Worm (Caenorhabditis elegans): ENCODE measurements around the gene Y49E10.18.

DNA sequence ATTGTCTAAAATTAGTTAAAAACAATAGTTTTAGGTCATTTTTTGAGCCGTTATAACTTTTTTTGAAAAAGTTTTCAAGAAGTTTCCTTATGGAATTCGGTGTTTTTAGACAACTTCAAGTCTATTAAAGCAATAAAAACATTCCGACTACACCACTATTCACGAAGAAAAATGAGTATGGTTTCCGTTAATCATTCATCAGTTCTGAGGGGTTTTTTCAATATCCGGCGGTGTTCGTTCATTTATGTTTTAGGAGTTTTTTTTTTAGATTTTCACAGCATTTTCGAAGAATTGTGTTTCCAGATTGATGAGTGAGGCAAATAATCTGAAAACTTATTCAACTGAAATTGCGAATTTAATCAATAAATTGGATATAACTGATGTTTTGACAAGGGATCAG is 11.8 kb downstream of the Y49E10.18 start, which contains the start of gene Y49E10.27:
- TF ChIP-seq nhr-237 (tag; optimal IDR thresholded peaks at IDR 0.05) (no peak), unc-55 (GFP tag; optimal IDR thresholded peaks at IDR 0.05) (no peak), ZK546.5 (tag; optimal IDR thresholded peaks at IDR 0.05) (no peak), unc-62 (GFP tag; optimal IDR thresholded peaks at IDR 0.05) (no peak), nhr-12 (tag; optimal IDR thresholded peaks at IDR 0.05) (no peak), ztf-11 (tag; optimal IDR thresholded peaks at IDR 0.05) (no peak), ceh-16 (tag; optimal IDR thresholded peaks at IDR 0.05) (no peak), unc-39 (tag; optimal IDR thresholded peaks at IDR 0.05) (no peak), lin-39 (tag; optimal IDR thresholded peaks at IDR 0.05) (no peak), lin-11 (tag; optimal IDR thresholded peaks at IDR 0.05) (no peak), mdl-1 (tag; optimal IDR thresholded peaks at IDR 0.05) (no peak)

All from whole organism, L2 larva.